Fruit fly (Drosophila melanogaster) whole organism, adult: ENCODE results near the gene CG15147.

Source experiments
- CG11617 ChIP-seq: fragments of 200-800 bp; sonication (Bioruptor generic); optimal IDR thresholded peaks from 2 replicates; lab custom pipeline; 2017; ENCODE audit warnings: mild to moderate bottlenecking, missing biosample characterization, missing genetic modification reagents, missing genetic modification characterization
- CG12768 ChIP-seq: fragments of 200-800 bp; sonication (Bioruptor generic); optimal IDR thresholded peaks from 2 replicates; lab custom pipeline; 2017; ENCODE audit warnings: missing biosample characterization, missing genetic modification characterization, mild to moderate bottlenecking, moderate library complexity, missing genetic modification reagents
- CG14711 ChIP-seq: fragments of 200-800 bp; sonication (Bioruptor generic); optimal IDR thresholded peaks from 2 replicates; lab custom pipeline; 2018; ENCODE audit warnings: missing biosample characterization, mild to moderate bottlenecking, missing genetic modification characterization, moderate library complexity
- CG1620 ChIP-seq: fragments of 200-800 bp; sonication (Bioruptor generic); optimal IDR thresholded peaks from 2 replicates; lab custom pipeline; 2016; ENCODE audit warnings: missing biosample characterization, missing genetic modification characterization
- CG33017 ChIP-seq: fragments of 200-800 bp; sonication (Bioruptor generic); optimal IDR thresholded peaks from 2 replicates; lab custom pipeline; 2018; ENCODE audit warnings: missing biosample characterization, mild to moderate bottlenecking, missing genetic modification characterization, moderate library complexity
- CG5204 ChIP-seq: fragments of 200-800 bp; sonication (Bioruptor generic); optimal IDR thresholded peaks from 2 replicates; lab custom pipeline; 2016; ENCODE audit warnings: missing biosample characterization, missing genetic modification characterization
- CG7045 ChIP-seq: fragments of 200-800 bp; sonication (Bioruptor generic); optimal IDR thresholded peaks from 2 replicates; lab custom pipeline; 2017; ENCODE audit warnings: missing biosample characterization, mild to moderate bottlenecking, missing genetic modification characterization
- CG7101 ChIP-seq: fragments of 200-800 bp; sonication (Bioruptor generic); optimal IDR thresholded peaks from 2 replicates; lab custom pipeline; 2018; ENCODE audit warnings: missing biosample characterization, mild to moderate bottlenecking, missing genetic modification characterization, moderate library complexity
- Clk ChIP-seq: fragments of 200-800 bp; sonication (Bioruptor generic); optimal IDR thresholded peaks from 2 replicates; lab custom pipeline; 2017; ENCODE audit warnings: missing biosample characterization, missing genetic modification characterization
- Crg-1 ChIP-seq: fragments of 200-800 bp; sonication (Bioruptor generic); optimal IDR thresholded peaks from 2 replicates; lab custom pipeline; 2016; ENCODE audit warnings: missing biosample characterization, missing genetic modification characterization
- Hr96 ChIP-seq: fragments of 200-800 bp; sonication (Bioruptor generic); optimal IDR thresholded peaks from 2 replicates; lab custom pipeline; 2016; ENCODE audit warnings: missing biosample characterization, missing genetic modification characterization
- Mnt ChIP-seq: fragments of 200-800 bp; sonication (Bioruptor generic); optimal IDR thresholded peaks from 2 replicates; lab custom pipeline; 2016; ENCODE audit warnings: missing biosample characterization, mild to moderate bottlenecking, missing genetic modification characterization
- bab1 ChIP-seq: fragments of 200-800 bp; sonication (Bioruptor generic); optimal IDR thresholded peaks from 3 replicates; lab custom pipeline; 2019; ENCODE audit warnings: missing biosample characterization, mild to moderate bottlenecking, missing genetic modification characterization, moderate library complexity
- cic ChIP-seq: fragments of 200-800 bp; sonication (Bioruptor generic); optimal IDR thresholded peaks from 2 replicates; lab custom pipeline; 2017; ENCODE audit warnings: missing biosample characterization, mild to moderate bottlenecking, missing genetic modification characterization, moderate library complexity
- cnc ChIP-seq, 2 experiments: fragments of >200 bp; optimal IDR thresholded peaks; 2 replicates each; lab custom pipeline; 2017
- kay ChIP-seq: fragments of 200-800 bp; sonication (Bioruptor generic); peaks from one replicate; lab custom pipeline; 2016; ENCODE audit warnings: missing biosample characterization, missing genetic modification characterization, borderline replicate concordance
- ovo ChIP-seq: fragments of 200-800 bp; sonication (Bioruptor generic); optimal IDR thresholded peaks from 2 replicates; lab custom pipeline; 2016; ENCODE audit warnings: missing biosample characterization, missing genetic modification characterization
- pad ChIP-seq: fragments of 200-800 bp; sonication (Bioruptor generic); optimal IDR thresholded peaks from 3 replicates; lab custom pipeline; 2017; ENCODE audit warnings: missing biosample characterization, missing genetic modification characterization, mild to moderate bottlenecking, moderate library complexity, missing genetic modification reagents
- tj ChIP-seq: fragments of 200-800 bp; sonication (Bioruptor generic); optimal IDR thresholded peaks from 3 replicates; lab custom pipeline; 2017; ENCODE audit warnings: missing biosample characterization, mild to moderate bottlenecking, missing genetic modification characterization, moderate library complexity
- toe ChIP-seq: fragments of 200-800 bp; sonication (Bioruptor generic); optimal IDR thresholded peaks from 2 replicates; lab custom pipeline; 2016; ENCODE audit warnings: missing biosample characterization, missing genetic modification characterization

CG15147 gene

DNA sequence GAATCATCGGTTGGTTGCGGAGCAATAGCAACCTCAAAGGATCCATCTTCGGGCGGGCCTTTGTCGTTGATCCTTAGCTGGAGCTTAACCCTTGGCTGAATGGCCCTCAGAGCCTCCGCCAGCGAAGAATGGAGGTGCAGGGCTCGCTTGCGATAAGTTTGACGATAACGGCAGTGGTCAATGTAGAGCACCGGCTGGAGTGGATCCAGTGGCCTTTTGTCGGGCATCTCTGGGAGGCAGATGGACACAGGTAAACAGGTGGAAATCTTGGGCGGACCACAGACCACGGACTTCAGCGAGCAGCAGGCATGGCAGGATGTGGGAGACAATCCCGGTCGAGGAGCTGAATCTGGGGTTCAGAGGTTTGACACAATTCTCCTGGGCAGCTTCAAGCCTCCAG lies at the start of gene CG15147:
CG15147 (minus strand) TSS at position 390 of the 400 bp plus-strand sequence.
- TF ChIP-seq CG7101 (no peak), tj (GFP tag; lab: Kevin White, UChicago) (no peak), CG14711 (no peak), cnc (optimal IDR thresholded peaks at IDR 0.05; lab: Kevin White, UChicago) (no peak), ovo (no peak), CG33017 (no peak), CG1620 (GFP tag; lab: Kevin White, UChicago) (no peak), Mnt (GFP tag; lab: Kevin White, UChicago) (no peak), CG5204 (GFP tag; lab: Kevin White, UChicago) (no peak), pad (GFP tag; lab: Kevin White, UChicago) (no peak), CG12768 (GFP tag; lab: Kevin White, UChicago) (no peak), kay (GFP tag; lab: Kevin White, UChicago) (no peak)

DNA sequence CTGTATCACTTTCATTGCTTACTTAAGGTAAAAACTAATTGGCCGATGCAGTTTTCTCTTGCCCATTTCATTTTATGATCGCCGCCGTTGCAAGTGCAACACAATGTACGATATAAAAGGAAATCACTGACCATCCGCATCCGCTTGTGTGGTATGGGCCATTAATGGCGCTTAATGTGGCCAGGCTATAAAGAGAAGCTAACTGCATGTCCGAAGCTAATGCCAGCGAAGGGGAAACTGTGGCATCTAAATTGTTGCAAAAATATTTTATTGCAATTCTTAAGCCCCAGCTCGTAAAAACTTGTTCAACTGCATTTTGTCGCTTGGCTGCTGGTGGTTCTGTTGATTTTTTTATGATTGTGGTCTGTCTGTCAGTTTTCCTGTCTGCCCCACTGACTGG lies 45.0 kb upstream of the CG15147 start:
- TF ChIP-seq CG33017 (no peak), Hr96 (GFP tag; lab: Kevin White, UChicago) (no peak), ovo (no peak), Clk (GFP tag; lab: Kevin White, UChicago) (no peak), toe (GFP tag; lab: Kevin White, UChicago) (no peak), pad (GFP tag; lab: Kevin White, UChicago) (no peak)

DNA sequence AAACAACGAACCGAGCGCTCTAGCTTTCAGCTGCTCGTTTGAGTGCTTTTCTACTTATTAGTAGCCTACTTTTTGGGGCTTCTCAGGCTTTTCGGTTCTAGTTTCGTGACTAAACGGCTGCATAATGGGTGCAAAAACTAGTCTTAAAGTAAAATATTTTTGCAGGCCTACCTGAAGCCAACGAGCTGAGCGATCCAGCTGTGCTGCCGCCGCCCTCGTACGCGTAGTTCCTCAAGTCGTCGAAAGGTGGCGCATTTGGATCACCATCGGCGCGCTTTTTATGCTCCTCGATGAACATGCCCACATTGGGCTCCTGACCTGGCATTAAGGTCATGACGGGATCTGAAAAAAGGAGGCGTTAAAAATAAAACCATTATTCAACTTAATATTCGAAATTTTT lies 24.6 kb upstream of the CG15147 start:
- TF ChIP-seq Crg-1 (GFP tag; lab: Kevin White, UChicago) (no peak), bab1 (no peak), cic (no peak), ovo (no peak), Clk (GFP tag; lab: Kevin White, UChicago) (no peak), tj (GFP tag; lab: Kevin White, UChicago) (no peak)

DNA sequence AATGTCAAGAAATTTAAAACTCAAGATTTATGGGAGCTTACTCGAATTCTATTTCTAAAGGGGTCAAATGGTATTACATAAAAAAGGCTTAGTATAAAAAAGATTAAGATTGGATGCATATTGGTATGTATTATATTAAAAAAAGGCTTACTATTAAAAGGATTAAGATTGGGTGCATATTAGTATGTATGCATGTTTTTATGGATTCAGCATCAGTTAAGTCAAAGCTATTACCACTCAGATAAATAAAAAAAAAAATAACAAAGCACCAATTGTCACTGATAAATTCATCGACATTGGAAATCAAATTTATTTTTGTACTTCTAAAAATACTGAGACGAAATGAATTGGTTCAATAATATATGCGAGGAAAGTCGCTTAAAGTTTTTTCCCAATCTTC lies 1.4 kb upstream of the CG15147 start, which contains the start of gene CG43054:
CG43054 (plus strand) TSS at position 301 of the 400 bp plus-strand sequence.
- no peak for TF ChIP-seq tj (GFP tag; lab: Kevin White, UChicago)

DNA sequence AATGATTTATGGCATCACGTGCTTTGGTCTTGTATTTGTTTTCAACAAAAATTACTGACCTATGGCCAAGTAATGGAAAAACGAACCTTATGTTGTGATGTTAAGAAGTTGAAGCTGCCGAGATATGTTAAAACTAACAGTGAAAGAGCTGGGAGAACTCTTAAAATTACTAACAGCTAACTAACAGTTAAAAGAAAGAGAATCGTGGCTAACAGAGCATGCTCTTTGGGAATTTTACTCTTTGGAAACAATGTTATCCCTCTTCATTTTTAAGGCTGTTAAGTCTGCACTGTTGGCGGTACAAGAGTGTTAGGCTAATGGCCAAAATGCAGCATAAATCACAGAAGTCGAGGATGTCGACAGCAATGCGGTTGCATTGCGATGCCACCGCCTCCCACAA lies 5.0 kb downstream of the CG15147 start:
- TF ChIP-seq pad (GFP tag; lab: Kevin White, UChicago) (no peak), CG5204 (GFP tag; lab: Kevin White, UChicago) (no peak), ovo (no peak), CG12768 (GFP tag; lab: Kevin White, UChicago) (no peak), bab1 (no peak), toe (GFP tag; lab: Kevin White, UChicago) (no peak), CG7045 (GFP tag; lab: Kevin White, UChicago) (no peak), CG7101 (no peak), CG33017 (no peak)

DNA sequence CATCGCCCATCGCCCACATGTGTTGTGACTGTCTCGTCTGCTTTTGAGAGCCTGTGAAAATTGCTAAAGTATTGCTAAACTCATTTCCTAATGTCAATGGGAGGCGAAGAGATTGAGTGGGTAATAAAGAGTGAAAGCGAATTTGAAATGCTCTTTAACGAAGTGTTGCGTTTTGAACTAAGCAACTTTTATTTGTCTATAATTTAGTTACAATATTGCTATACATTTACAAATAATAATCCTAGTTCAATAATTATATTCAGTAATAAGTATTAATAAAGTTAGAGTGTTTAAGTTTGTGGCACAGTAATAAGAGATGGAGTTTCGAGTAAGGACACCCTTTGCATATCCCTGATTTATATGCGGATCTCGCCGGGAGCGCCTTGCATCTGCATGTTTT lies 10.7 kb downstream of the CG15147 start:
- TF ChIP-seq CG7101 (no peak), CG11617 (no peak), cic (no peak), CG7045 (GFP tag; lab: Kevin White, UChicago) (no peak), Mnt (GFP tag; lab: Kevin White, UChicago) (no peak), Clk (GFP tag; lab: Kevin White, UChicago) (no peak), kay (GFP tag; lab: Kevin White, UChicago) (no peak), ovo (no peak), CG5204 (GFP tag; lab: Kevin White, UChicago) (no peak), cnc (optimal IDR thresholded peaks at IDR 0.05; lab: Kevin White, UChicago) (no peak), pad (GFP tag; lab: Kevin White, UChicago) (no peak), CG12768 (GFP tag; lab: Kevin White, UChicago) (no peak), Crg-1 (GFP tag; lab: Kevin White, UChicago) (no peak), bab1 (no peak), tj (GFP tag; lab: Kevin White, UChicago) (no peak), toe (GFP tag; lab: Kevin White, UChicago) (no peak), Hr96 (GFP tag; lab: Kevin White, UChicago) (no peak), CG33017 (no peak), CG14711 (no peak), CG1620 (GFP tag; lab: Kevin White, UChicago) (no peak)

DNA sequence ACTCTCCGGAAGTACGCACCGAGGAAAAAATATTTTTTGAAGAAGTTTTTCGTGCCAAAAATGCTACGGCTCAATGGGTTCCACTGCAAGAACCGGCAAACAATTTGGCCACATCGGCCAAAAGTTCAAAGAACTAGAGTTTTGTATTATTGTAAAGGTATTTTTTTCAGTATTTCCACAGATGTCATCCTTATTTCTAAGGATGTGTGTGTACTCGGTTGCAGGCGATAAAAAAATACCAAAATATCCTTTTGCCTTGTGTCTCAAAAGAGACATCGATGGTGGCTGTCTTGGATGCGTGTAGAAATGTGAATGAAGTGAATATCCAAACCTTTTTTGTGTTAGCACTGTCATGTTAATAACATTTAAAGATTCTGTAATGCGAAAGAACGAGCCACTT lies 23.0 kb downstream of the CG15147 start:
- no peak for TF ChIP-seq CG11617
- TF ChIP-seq Clk (GFP tag; lab: Kevin White, UChicago) = no peak
- no peak for TF ChIP-seq CG7101
- TF ChIP-seq CG12768 (GFP tag; lab: Kevin White, UChicago) = no peak
- no peak for TF ChIP-seq ovo
- no peak for TF ChIP-seq toe (GFP tag; lab: Kevin White, UChicago)
- TF ChIP-seq pad (GFP tag; lab: Kevin White, UChicago) = no peak
- no peak for TF ChIP-seq Mnt (GFP tag; lab: Kevin White, UChicago)
- no peak for TF ChIP-seq kay (GFP tag; lab: Kevin White, UChicago)
- no peak for TF ChIP-seq Hr96 (GFP tag; lab: Kevin White, UChicago)
- TF ChIP-seq CG1620 (GFP tag; lab: Kevin White, UChicago) = no peak
- no peak for TF ChIP-seq tj (GFP tag; lab: Kevin White, UChicago)
- TF ChIP-seq cic = no peak
- TF ChIP-seq CG33017 = no peak
- TF ChIP-seq cnc (optimal IDR thresholded peaks at IDR 0.05; lab: Kevin White, UChicago) = no peak
